Worm (Caenorhabditis elegans) whole organism, late embryonic: ENCODE data around the gene col-177.

Experiments used
- C08G9.2 ChIP-seq: sonication (generic microtip); optimal IDR thresholded peaks from 2 replicates; lab custom pipeline; 2016; ENCODE audit warnings: mild to moderate bottlenecking, missing genetic modification characterization, moderate library complexity, missing compliant biosample characterization
- K09A11.1 ChIP-seq: sonication (generic microtip); optimal IDR thresholded peaks from 2 replicates; lab custom pipeline; 2017; ENCODE audit warnings: antibody characterized with exemption, mild to moderate bottlenecking, missing genetic modification characterization, missing compliant biosample characterization; ENCODE audit not compliant: insufficient read depth
- ama-1 ChIP-seq: fragments of 150-350 bp; optimal IDR thresholded peaks from 2 replicates; lab custom pipeline; 2014
- ceh-2 ChIP-seq: sonication (generic microtip); optimal IDR thresholded peaks from 2 replicates; lab custom pipeline; 2016; ENCODE audit warnings: missing genotype, missing genetic modification characterization, missing compliant biosample characterization
- ceh-22 ChIP-seq: sonication (generic microtip); optimal IDR thresholded peaks from 2 replicates; lab custom pipeline; 2017; ENCODE audit warnings: missing biosample characterization, missing genetic modification characterization
- ceh-24 ChIP-seq: sonication (generic microtip); optimal IDR thresholded peaks from 2 replicates; lab custom pipeline; 2016; ENCODE audit warnings: mild to moderate bottlenecking, missing genetic modification characterization, missing compliant biosample characterization
- ceh-30 ChIP-seq: fragments of 150-350 bp; optimal IDR thresholded peaks from 2 replicates; lab custom pipeline; 2014; ENCODE audit warnings: missing biosample characterization, missing genetic modification characterization
- ceh-31 ChIP-seq: sonication (generic microtip); optimal IDR thresholded peaks from 2 replicates; lab custom pipeline; 2016; ENCODE audit warnings: missing genetic modification characterization, missing compliant biosample characterization
- ceh-34 ChIP-seq: sonication (generic microtip); optimal IDR thresholded peaks from 2 replicates; lab custom pipeline; 2016; ENCODE audit warnings: mild to moderate bottlenecking, missing genetic modification characterization, missing compliant biosample characterization
- ceh-48 ChIP-seq: sonication (generic microtip); optimal IDR thresholded peaks from 2 replicates; lab custom pipeline; 2016; ENCODE audit warnings: missing genetic modification characterization, inconsistent platforms, missing compliant biosample characterization
- ceh-6 ChIP-seq: fragments of 200-800 bp; sonication (Bioruptor generic); optimal IDR thresholded peaks from 2 replicates; lab custom pipeline; 2018; ENCODE audit warnings: mild to moderate bottlenecking, missing genetic modification characterization, missing compliant biosample characterization
- ceh-9 ChIP-seq: sonication (generic microtip); optimal IDR thresholded peaks from 2 replicates; lab custom pipeline; 2016; ENCODE audit warnings: mild to moderate bottlenecking, missing genetic modification characterization, inconsistent platforms, missing compliant biosample characterization
- che-1 ChIP-seq: sonication (generic microtip); optimal IDR thresholded peaks from 2 replicates; lab custom pipeline; 2016; ENCODE audit warnings: mild to moderate bottlenecking, missing genetic modification characterization, missing compliant biosample characterization
- dmd-4 ChIP-seq: sonication (generic microtip); optimal IDR thresholded peaks from 2 replicates; lab custom pipeline; 2016; ENCODE audit warnings: borderline replicate concordance, missing genetic modification characterization, missing compliant biosample characterization
- elt-2 ChIP-seq: sonication (generic microtip); optimal IDR thresholded peaks from 2 replicates; lab custom pipeline; 2016; ENCODE audit warnings: missing genetic modification reagents, missing genetic modification characterization, missing compliant biosample characterization
- elt-4 ChIP-seq: sonication (generic microtip); optimal IDR thresholded peaks from 2 replicates; lab custom pipeline; 2016; ENCODE audit warnings: missing genetic modification characterization, missing compliant biosample characterization
- fax-1 ChIP-seq: sonication (generic microtip); optimal IDR thresholded peaks from 2 replicates; lab custom pipeline; 2016; ENCODE audit warnings: missing genotype, missing genetic modification characterization, missing compliant biosample characterization
- gmeb-2 ChIP-seq: sonication (generic microtip); optimal IDR thresholded peaks from 2 replicates; lab custom pipeline; 2016; ENCODE audit warnings: missing genetic modification characterization, inconsistent platforms, missing compliant biosample characterization
- hlh-8 ChIP-seq: sonication (generic microtip); optimal IDR thresholded peaks from 2 replicates; lab custom pipeline; 2016; ENCODE audit warnings: missing genotype, missing genetic modification characterization, missing compliant biosample characterization
- lin-11 ChIP-seq: fragments of 200-800 bp; sonication (Bioruptor generic); optimal IDR thresholded peaks from 2 replicates; lab custom pipeline; 2018; ENCODE audit warnings: mild to moderate bottlenecking, missing genetic modification characterization, missing compliant biosample characterization
- madf-2 ChIP-seq: sonication (generic microtip); optimal IDR thresholded peaks from 2 replicates; lab custom pipeline; 2017; ENCODE audit warnings: missing genetic modification characterization, missing compliant biosample characterization
- mec-3 ChIP-seq: sonication (generic microtip); optimal IDR thresholded peaks from 2 replicates; lab custom pipeline; 2016; ENCODE audit warnings: borderline replicate concordance, missing genetic modification characterization, missing compliant biosample characterization
- nfya-1 ChIP-seq: sonication (generic microtip); optimal IDR thresholded peaks from 2 replicates; lab custom pipeline; 2017; ENCODE audit warnings: missing genetic modification characterization, mild to moderate bottlenecking, missing compliant biosample characterization, antibody characterized with exemption, moderate library complexity
- nhr-232 ChIP-seq: sonication (generic microtip); optimal IDR thresholded peaks from 2 replicates; lab custom pipeline; 2016; ENCODE audit warnings: missing genetic modification characterization, missing compliant biosample characterization
- npax-4 ChIP-seq: sonication (generic microtip); optimal IDR thresholded peaks from 2 replicates; lab custom pipeline; 2016; ENCODE audit warnings: missing genetic modification characterization, missing compliant biosample characterization
- pag-3 ChIP-seq: sonication (generic microtip); optimal IDR thresholded peaks from 2 replicates; lab custom pipeline; 2016; ENCODE audit warnings: missing compliant biosample characterization, missing genetic modification characterization, borderline replicate concordance
- pat-9 ChIP-seq: fragments of 200-800 bp; sonication (Bioruptor generic); optimal IDR thresholded peaks from 2 replicates; lab custom pipeline; 2018; ENCODE audit warnings: mild to moderate bottlenecking, missing genetic modification characterization, moderate library complexity, missing compliant biosample characterization
- pax-1 ChIP-seq: fragments of 150-350 bp; optimal IDR thresholded peaks from 2 replicates; lab custom pipeline; 2014; ENCODE audit warnings: missing biosample characterization, missing genetic modification characterization
- pros-1 ChIP-seq: fragments of 150-350 bp; optimal IDR thresholded peaks from 2 replicates; lab custom pipeline; 2014; ENCODE audit warnings: missing biosample characterization, missing genetic modification reagents, missing genetic modification characterization
- ref-2 ChIP-seq: sonication (generic microtip); optimal IDR thresholded peaks from 2 replicates; lab custom pipeline; 2016; ENCODE audit warnings: missing genetic modification characterization, missing compliant biosample characterization
- rnt-1 ChIP-seq: sonication (generic microtip); optimal IDR thresholded peaks from 2 replicates; lab custom pipeline; 2016; ENCODE audit warnings: missing genetic modification characterization, missing compliant biosample characterization
- sdc-2 ChIP-seq: sonication (generic microtip); optimal IDR thresholded peaks from 2 replicates; lab custom pipeline; 2016; ENCODE audit warnings: missing genotype, missing genetic modification characterization, missing compliant biosample characterization
- sox-2 ChIP-seq: fragments of 200-800 bp; sonication (Bioruptor generic); IDR thresholded peaks from 2 replicates; pipeline ENCODE4 v1.3.6; 2022; ENCODE audit warnings: missing genetic modification reagents, missing genetic modification characterization, missing compliant biosample characterization
- tbx-2 ChIP-seq: sonication (generic microtip); optimal IDR thresholded peaks from 2 replicates; lab custom pipeline; 2016; ENCODE audit warnings: missing genetic modification characterization, missing compliant biosample characterization
- tbx-7 ChIP-seq: sonication (generic microtip); optimal IDR thresholded peaks from 2 replicates; lab custom pipeline; 2016; ENCODE audit warnings: missing genotype, missing genetic modification characterization, missing compliant biosample characterization
- unc-55 ChIP-seq: sonication (generic microtip); optimal IDR thresholded peaks from 2 replicates; lab custom pipeline; 2017; ENCODE audit warnings: missing biosample characterization, missing genetic modification reagents, missing genetic modification characterization
- zip-5 ChIP-seq: sonication (generic microtip); optimal IDR thresholded peaks from 2 replicates; lab custom pipeline; 2016; ENCODE audit warnings: missing genetic modification characterization, missing compliant biosample characterization
- ztf-16 ChIP-seq: sonication (generic microtip); optimal IDR thresholded peaks from 2 replicates; lab custom pipeline; 2017; ENCODE audit warnings: missing genetic modification characterization, missing compliant biosample characterization

col-177 gene

ce11 chrX:11007393-11007792 lies 5.7 kb upstream of the col-177 start:
- TF ChIP-seq ceh-9 (tag; lab: Kevin White, UChicago) (no peak), nfya-1 (no peak), tbx-2 (tag; lab: Kevin White, UChicago) (no peak), ceh-24 (tag; lab: Kevin White, UChicago) (no peak), pag-3 (tag; lab: Kevin White, UChicago) (no peak), lin-11 (no peak), rnt-1 (no peak), ztf-16 (no peak), sox-2 (GFP tag; lab: Robert Waterston, UW) (no peak), pros-1 (tag; lab: Kevin White, UChicago) (no peak), ceh-6 (GFP tag; lab: Kevin White, UChicago) (no peak), elt-2 (no peak), unc-55 (no peak), hlh-8 (tag; lab: Kevin White, UChicago) (no peak)

ce11 chrX:11003701-11004100 lies 2.1 kb upstream of the col-177 start:
- TF ChIP-seq K09A11.1 (tag; lab: Kevin White, UChicago) (peak; percentile 59), unc-55 (no peak)
- TF ChIP-seq, all 69 proteins: peak for 1

ce11 chrX:10999176-10999575 lies 2.5 kb downstream of the col-177 start, which contains the start of gene F59F3.6:
F59F3.6 (minus strand) TSS chrX:10999276.
- TF ChIP-seq ceh-34 (tag; lab: Kevin White, UChicago): no peak
- no peak for TF ChIP-seq madf-2 (tag; lab: Kevin White, UChicago)
- TF ChIP-seq tbx-7: no peak
- TF ChIP-seq ceh-6 (GFP tag; lab: Kevin White, UChicago): no peak
- TF ChIP-seq ceh-30 (tag; lab: Kevin White, UChicago): no peak
- TF ChIP-seq ceh-48: no peak
- no peak for TF ChIP-seq ceh-31 (tag; lab: Kevin White, UChicago)
- TF ChIP-seq mec-3 (tag; lab: Kevin White, UChicago): no peak
- TF ChIP-seq ceh-22 (tag; lab: Kevin White, UChicago): no peak
- no peak for TF ChIP-seq elt-4 (tag; lab: Kevin White, UChicago)

ce11 chrX:10992177-10992576 lies 9.5 kb downstream of the col-177 start, which contains the start of gene ver-3:
ver-3 (plus strand) TSS chrX:10992477.
- TF ChIP-seq ceh-9 (tag; lab: Kevin White, UChicago): no peak
- no peak for TF ChIP-seq pros-1 (tag; lab: Kevin White, UChicago)
- TF ChIP-seq fax-1 (tag; lab: Kevin White, UChicago): no peak
- TF ChIP-seq C08G9.2: no peak
- TF ChIP-seq nhr-232: no peak
- no peak for TF ChIP-seq hlh-8 (tag; lab: Kevin White, UChicago)
- TF ChIP-seq, all 69 proteins: peak for 0

- TF ChIP-seq pax-1 (tag; lab: Kevin White, UChicago): peak; percentile 16
- TF ChIP-seq ceh-24 (tag; lab: Kevin White, UChicago): no peak
Observed at ce11 chrX:10991352-10992172, 10.1 kb downstream of the col-177 start.

- no peak for TF ChIP-seq mec-3 (tag; lab: Kevin White, UChicago)
- TF ChIP-seq ref-2 (tag; lab: Kevin White, UChicago): no peak
- no peak for TF ChIP-seq gmeb-2 (tag; lab: Kevin White, UChicago)
- TF ChIP-seq nhr-232: no peak
- TF ChIP-seq lin-11: no peak
- no peak for TF ChIP-seq ceh-34 (tag; lab: Kevin White, UChicago)
- TF ChIP-seq pat-9 (tag; lab: Kevin White, UChicago): no peak
- no peak for TF ChIP-seq npax-4 (tag; lab: Kevin White, UChicago)
- TF ChIP-seq ama-1 (lab: Kevin White, UChicago): no peak
- no peak for TF ChIP-seq pros-1 (tag; lab: Kevin White, UChicago)
- no peak for TF ChIP-seq zip-5 (tag; lab: Kevin White, UChicago)
- no peak for TF ChIP-seq ceh-6 (GFP tag; lab: Kevin White, UChicago)
- TF ChIP-seq che-1 (tag; lab: Kevin White, UChicago): no peak
- no peak for TF ChIP-seq ceh-2 (tag; lab: Kevin White, UChicago)
- no peak for TF ChIP-seq ceh-48
- no peak for TF ChIP-seq fax-1 (tag; lab: Kevin White, UChicago)
- no peak for TF ChIP-seq sdc-2 (tag; lab: Kevin White, UChicago)
- TF ChIP-seq dmd-4 (tag; lab: Kevin White, UChicago): no peak
- TF ChIP-seq, all 69 proteins: peak for 0
Observed at ce11 chrX:10990855-10991176, 10.8 kb downstream of the col-177 start.
